Worm (Caenorhabditis elegans): Measurements from ENCODE around the gene cht-4.

DNA sequence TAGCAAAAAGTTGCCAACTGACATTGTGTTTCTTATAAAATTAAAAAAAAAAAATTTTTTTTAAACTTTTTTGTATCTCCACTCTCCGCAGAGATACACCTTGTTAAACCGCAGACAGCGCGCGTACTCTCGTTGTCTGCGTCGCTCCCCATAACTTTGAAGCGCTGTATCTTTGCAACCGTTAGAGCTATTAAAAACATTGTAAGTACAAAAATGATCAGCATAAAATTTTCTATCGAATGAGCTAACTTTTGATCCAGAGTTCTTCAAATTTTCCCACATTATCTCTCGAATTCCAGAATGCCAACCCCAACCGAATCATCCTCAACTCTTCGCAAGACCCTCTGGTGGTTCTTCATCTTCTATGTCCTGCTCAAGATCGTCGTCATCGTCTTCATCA, 5.1 kb downstream of the cht-4 start, which contains the start of gene Y22D7AL.1:
- TF ChIP-seq him-1 (tag; optimal IDR thresholded peaks at IDR 0.05): no peak
- TF ChIP-seq dao-5 (tag; optimal IDR thresholded peaks at IDR 0.05): no peak
- TF ChIP-seq W03F9.2 (tag; optimal IDR thresholded peaks at IDR 0.05): no peak

Measured in whole organism, L4/young adult.